Fruit fly (Drosophila melanogaster) ovary, adult (tissue): Measurements from ENCODE around the gene sna.

Experiments
- CG17801 ChIP-seq: fragments of 200-800 bp; optimal IDR thresholded peaks from 2 replicates; lab custom pipeline; 2019; ENCODE audit warnings: missing biosample characterization, mild to moderate bottlenecking, missing genetic modification characterization, moderate library complexity; ENCODE audit not compliant: partially characterized antibody

Gene sna

dm6 chr2L:15484429-15484828 lies 6.4 kb upstream of the sna start, which contains the start of gene Tim17b2:
TSS of gene Tim17b2 (plus strand) at chr2L:15484729.
- TF ChIP-seq CG17801 (GFP tag; lab: Kevin White, UChicago) = no peak

dm6 chr2L:15479670-15480197 lies 1.7 kb upstream of the sna start:
- no peak for TF ChIP-seq CG17801 (GFP tag; lab: Kevin White, UChicago)

dm6 chr2L:15474911-15475310 lies 3.1 kb downstream of the sna start:
- no peak for TF ChIP-seq CG17801 (GFP tag; lab: Kevin White, UChicago)

dm6 chr2L:15474402-15474801 lies 3.7 kb downstream of the sna start:
- no peak for TF ChIP-seq CG17801 (GFP tag; lab: Kevin White, UChicago)

- TF ChIP-seq CG17801 (GFP tag; lab: Kevin White, UChicago) = no peak
Observed at dm6 chr2L:15471565-15471964, 6.5 kb downstream of the sna start.

- no peak for TF ChIP-seq CG17801 (GFP tag; lab: Kevin White, UChicago)
Observed at dm6 chr2L:15470514-15471134, 7.4 kb downstream of the sna start.

- TF ChIP-seq CG17801 (GFP tag; lab: Kevin White, UChicago) = no peak
Observed at dm6 chr2L:15468776-15469175, 9.3 kb downstream of the sna start.

- no peak for TF ChIP-seq CG17801 (GFP tag; lab: Kevin White, UChicago)
Observed at dm6 chr2L:15465932-15466331, 12.1 kb downstream of the sna start.

dm6 chr2L:15465121-15465520 lies 12.9 kb downstream of the sna start:
- no peak for TF ChIP-seq CG17801 (GFP tag; lab: Kevin White, UChicago)

- no peak for TF ChIP-seq CG17801 (GFP tag; lab: Kevin White, UChicago)
Observed at dm6 chr2L:15463515-15463914, 14.5 kb downstream of the sna start.

dm6 chr2L:15462998-15463397 lies 15.1 kb downstream of the sna start:
- no peak for TF ChIP-seq CG17801 (GFP tag; lab: Kevin White, UChicago)

- no peak for TF ChIP-seq CG17801 (GFP tag; lab: Kevin White, UChicago)
Observed at dm6 chr2L:15458919-15459318, 19.1 kb downstream of the sna start.

- no peak for TF ChIP-seq CG17801 (GFP tag; lab: Kevin White, UChicago)
Observed at dm6 chr2L:15458076-15458475, 20.0 kb downstream of the sna start.

- TF ChIP-seq CG17801 (GFP tag; lab: Kevin White, UChicago) = no peak
Observed at dm6 chr2L:15441852-15442549, 36.1 kb downstream of the sna start.

- TF ChIP-seq CG17801 (GFP tag; lab: Kevin White, UChicago) = no peak
Observed at dm6 chr2L:15438957-15439356, 39.1 kb downstream of the sna start.
